Worm (Caenorhabditis elegans) whole organism, young adult: ENCODE measurements around the gene C04G6.4.

Source experiments
- B0035.1 ChIP-seq: sonication (generic microtip); optimal IDR thresholded peaks from 2 replicates; lab custom pipeline; 2016; ENCODE audit warnings: missing genetic modification characterization, mild to moderate bottlenecking, missing compliant biosample characterization, missing genotype, missing genetic modification reagents
- B0261.1 ChIP-seq: sonication (generic microtip); optimal IDR thresholded peaks from 2 replicates; lab custom pipeline; 2016; ENCODE audit warnings: mild to moderate bottlenecking, missing genetic modification characterization, moderate library complexity, missing compliant biosample characterization
- C06A6.2 ChIP-seq: fragments of 200-800 bp; sonication (Bioruptor generic); conservative IDR thresholded peaks from 2 replicates; pipeline ENCODE4 v1.3.6; 2022; ENCODE audit warnings: missing genetic modification characterization, missing compliant biosample characterization
- F23B12.7 ChIP-seq: sonication (generic microtip); optimal IDR thresholded peaks from 2 replicates; lab custom pipeline; 2017; ENCODE audit warnings: missing genetic modification characterization, mild to moderate bottlenecking, missing compliant biosample characterization, antibody characterized with exemption, moderate library complexity; ENCODE audit not compliant: insufficient read depth
- F33H1.4 ChIP-seq: fragments of 200-800 bp; sonication (Bioruptor generic); IDR thresholded peaks from 2 replicates; pipeline ENCODE4 v1.3.6; 2022; ENCODE audit warnings: missing genetic modification reagents, missing genetic modification characterization, missing compliant biosample characterization
- F55B11.4 ChIP-seq: sonication (generic microtip); optimal IDR thresholded peaks from 2 replicates; lab custom pipeline; 2016; ENCODE audit warnings: missing compliant biosample characterization, missing genetic modification characterization, borderline replicate concordance; ENCODE audit not compliant: insufficient read depth
- F57C9.4 ChIP-seq: sonication (generic microtip); optimal IDR thresholded peaks from 2 replicates; lab custom pipeline; 2017; ENCODE audit warnings: mild to moderate bottlenecking, missing genetic modification characterization, missing compliant biosample characterization
- K12H6.12 ChIP-seq: fragments of 200-800 bp; sonication (Bioruptor generic); optimal IDR thresholded peaks from 2 replicates; lab custom pipeline; 2018; ENCODE audit warnings: mild to moderate bottlenecking, missing genetic modification characterization, missing compliant biosample characterization
- T07F8.4 ChIP-seq: sonication (generic microtip); optimal IDR thresholded peaks from 2 replicates; lab custom pipeline; 2016; ENCODE audit warnings: mild to moderate bottlenecking, missing genetic modification characterization, moderate library complexity, missing compliant biosample characterization
- Y53F4B.3 ChIP-seq: fragments of 200-800 bp; sonication (Bioruptor generic); IDR thresholded peaks from 2 replicates; pipeline ENCODE4 v1.3.6; 2022; ENCODE audit warnings: missing genetic modification reagents, missing genetic modification characterization, missing compliant biosample characterization
- Y53G8AR.9 ChIP-seq: fragments of 200-800 bp; sonication (Bioruptor generic); conservative IDR thresholded peaks from 2 replicates; pipeline ENCODE4 v1.3.6; 2022; ENCODE audit warnings: missing genetic modification reagents, missing genetic modification characterization, missing compliant biosample characterization
- Y56A3A.18 ChIP-seq: fragments of 200-800 bp; sonication (Bioruptor generic); IDR thresholded peaks from 2 replicates; pipeline ENCODE4 v1.3.6; 2022; ENCODE audit warnings: missing genetic modification reagents, missing genetic modification characterization, missing compliant biosample characterization
- Y79H2A.3 ChIP-seq: fragments of 200-800 bp; sonication (Bioruptor generic); conservative IDR thresholded peaks from 2 replicates; pipeline ENCODE4 v1.3.6; 2022; ENCODE audit warnings: missing genetic modification reagents, missing genetic modification characterization, missing compliant biosample characterization
- akir-1 ChIP-seq: fragments of 200-800 bp; sonication (Bioruptor generic); optimal IDR thresholded peaks from 2 replicates; lab custom pipeline; 2018; ENCODE audit warnings: mild to moderate bottlenecking, missing genetic modification characterization, moderate library complexity, missing compliant biosample characterization
- ama-1 ChIP-seq, 3 experiments: fragments of 150-350 bp in 1 of 3; sonication (generic microtip) in 2 of 3; optimal IDR thresholded peaks; 2 replicates each; lab custom pipeline; 2014 to 2018; ENCODE audit warnings: missing biosample characterization in 2 of 3, missing genetic modification characterization in 2 of 3, missing genetic modification reagents in 2 of 3
- aptf-2 ChIP-seq: fragments of 200-800 bp; sonication (Bioruptor generic); conservative IDR thresholded peaks from 2 replicates; pipeline ENCODE4 v1.3.6; 2022; ENCODE audit warnings: missing genetic modification reagents, missing genetic modification characterization, missing compliant biosample characterization
- athp-1 ChIP-seq: sonication (generic microtip); optimal IDR thresholded peaks from 2 replicates; lab custom pipeline; 2017; ENCODE audit warnings: mild to moderate bottlenecking, missing genetic modification characterization, missing compliant biosample characterization
- attf-5 ChIP-seq: fragments of 200-800 bp; sonication (Bioruptor generic); optimal IDR thresholded peaks from 2 replicates; lab custom pipeline; 2018; ENCODE audit warnings: mild to moderate bottlenecking, missing genetic modification characterization, missing compliant biosample characterization
- cebp-1 ChIP-seq, 2 experiments: fragments of 200-800 bp in 1 of 2; sonication (Bioruptor generic) in 1 of 2; sonication (generic microtip) in 1 of 2; IDR thresholded peaks in 1 of 2; optimal IDR thresholded peaks in 1 of 2; 2 replicates each; pipeline versions ENCODE4 v1.3.6 to Lab custom; 2017 to 2022; ENCODE audit warnings: missing compliant biosample characterization in 2 of 2, missing genetic modification characterization in 2 of 2, mild to moderate bottlenecking in 1 of 2, missing genetic modification reagents in 1 of 2, moderate library complexity in 1 of 2
- ceh-100 ChIP-seq: fragments of 200-800 bp; sonication (Bioruptor generic); IDR thresholded peaks from 2 replicates; pipeline ENCODE4 v1.3.6; 2022; ENCODE audit warnings: missing genetic modification reagents, missing genetic modification characterization, missing compliant biosample characterization
- ceh-40 ChIP-seq: fragments of 200-800 bp; sonication (Bioruptor generic); IDR thresholded peaks from 2 replicates; pipeline ENCODE4 v1.3.6; 2022; ENCODE audit warnings: missing genetic modification characterization, missing compliant biosample characterization
- ceh-79 ChIP-seq: sonication (generic microtip); optimal IDR thresholded peaks from 2 replicates; lab custom pipeline; 2017; ENCODE audit warnings: mild to moderate bottlenecking, missing genetic modification characterization, missing compliant biosample characterization
- chd-7 ChIP-seq: sonication (generic microtip); optimal IDR thresholded peaks from 2 replicates; lab custom pipeline; 2016; ENCODE audit warnings: mild to moderate bottlenecking, missing genetic modification characterization, moderate library complexity, missing compliant biosample characterization
- egrh-3 ChIP-seq: fragments of 200-800 bp; sonication (Bioruptor generic); IDR thresholded peaks from 2 replicates; pipeline ENCODE4 v1.3.6; 2022; ENCODE audit warnings: missing genetic modification reagents, missing genetic modification characterization, missing compliant biosample characterization
- fkh-3 ChIP-seq: sonication (generic microtip); optimal IDR thresholded peaks from 2 replicates; lab custom pipeline; 2016; ENCODE audit warnings: mild to moderate bottlenecking, missing genetic modification characterization, missing compliant biosample characterization
- hlh-26 ChIP-seq: fragments of 200-800 bp; sonication (Bioruptor generic); conservative IDR thresholded peaks from 2 replicates; pipeline ENCODE4 v1.3.6; 2022; ENCODE audit warnings: missing genetic modification reagents, missing genetic modification characterization, missing compliant biosample characterization
- hmg-1.2 ChIP-seq: fragments of 200-800 bp; sonication (Bioruptor generic); IDR thresholded peaks from 2 replicates; pipeline ENCODE4 v1.3.6; 2022; ENCODE audit warnings: missing genetic modification reagents, missing genetic modification characterization, missing compliant biosample characterization
- let-607 ChIP-seq, 2 experiments: fragments of 200-800 bp in 1 of 2; sonication (Bioruptor generic) in 1 of 2; sonication (generic microtip) in 1 of 2; optimal IDR thresholded peaks; 2 replicates each; lab custom pipeline; 2016 to 2018; ENCODE audit warnings: mild to moderate bottlenecking in 2 of 2, missing compliant biosample characterization in 2 of 2, missing genetic modification characterization in 2 of 2, moderate library complexity in 2 of 2, missing genotype in 1 of 2
- lin-26 ChIP-seq: fragments of 200-800 bp; sonication (Bioruptor generic); IDR thresholded peaks from 2 replicates; pipeline ENCODE4 v1.3.6; 2022; ENCODE audit warnings: missing genetic modification reagents, missing genetic modification characterization, missing compliant biosample characterization
- lin-35 ChIP-seq, 3 experiments: fragments of 150-350 bp in 2 of 3; sonication (generic microtip) in 1 of 3; optimal IDR thresholded peaks; 2 replicates each; lab custom pipeline; 2014 to 2018; ENCODE audit warnings: missing biosample characterization in 3 of 3, missing genetic modification characterization in 3 of 3, missing genetic modification reagents in 3 of 3
- madf-6 ChIP-seq: fragments of 200-800 bp; sonication (Bioruptor generic); IDR thresholded peaks from 2 replicates; pipeline ENCODE4 v1.3.6; 2022; ENCODE audit warnings: missing genetic modification reagents, missing genetic modification characterization, missing compliant biosample characterization
- mxl-1 ChIP-seq: sonication (generic microtip); optimal IDR thresholded peaks from 2 replicates; lab custom pipeline; 2016; ENCODE audit warnings: missing genetic modification characterization, missing compliant biosample characterization
- nfya-1 ChIP-seq: sonication (generic microtip); optimal IDR thresholded peaks from 2 replicates; lab custom pipeline; 2017; ENCODE audit warnings: antibody characterized with exemption, missing compliant biosample characterization, missing genetic modification characterization, borderline replicate concordance; ENCODE audit not compliant: insufficient read depth
- nfyb-1 ChIP-seq: fragments of 200-800 bp; sonication (Bioruptor generic); IDR thresholded peaks from 2 replicates; pipeline ENCODE4 v1.3.6; 2022; ENCODE audit warnings: missing genetic modification reagents, missing genetic modification characterization, missing compliant biosample characterization
- nhr-80 ChIP-seq: sonication (generic microtip); optimal IDR thresholded peaks from 2 replicates; lab custom pipeline; 2016; ENCODE audit warnings: missing genetic modification characterization, missing compliant biosample characterization
- nhr-90 ChIP-seq: sonication (generic microtip); optimal IDR thresholded peaks from 2 replicates; lab custom pipeline; 2016; ENCODE audit warnings: missing genotype, mild to moderate bottlenecking, missing genetic modification characterization, missing compliant biosample characterization
- pha-4 ChIP-seq: fragments of 150-350 bp; sonication (generic microtip); optimal IDR thresholded peaks from 2 replicates; lab custom pipeline; 2014; ENCODE audit warnings: missing biosample characterization, missing genetic modification reagents, missing genetic modification characterization
- rpc-1 ChIP-seq, 2 experiments: fragments of 150-350 bp in 1 of 2; sonication (generic microtip) in 1 of 2; optimal IDR thresholded peaks; 2 replicates each; lab custom pipeline; 2014 to 2018; ENCODE audit warnings: missing biosample characterization in 1 of 2, missing genetic modification characterization in 1 of 2, missing genetic modification reagents in 1 of 2, missing genotype in 1 of 2
- snpc-1.1 ChIP-seq: sonication (generic microtip); optimal IDR thresholded peaks from 2 replicates; lab custom pipeline; 2017; ENCODE audit warnings: missing genetic modification characterization, mild to moderate bottlenecking, missing compliant biosample characterization, antibody characterized with exemption, moderate library complexity, missing genotype, missing genetic modification reagents; ENCODE audit not compliant: insufficient read depth
- snpc-3.4 ChIP-seq: sonication (generic microtip); optimal IDR thresholded peaks from 2 replicates; lab custom pipeline; 2017; ENCODE audit warnings: missing genetic modification characterization, mild to moderate bottlenecking, missing compliant biosample characterization, antibody characterized with exemption, moderate library complexity, missing genotype, missing genetic modification reagents
- tbp1 ChIP-seq: fragments of 200-800 bp; sonication (Bioruptor generic); optimal IDR thresholded peaks from 2 replicates; lab custom pipeline; 2018; ENCODE audit warnings: mild to moderate bottlenecking, missing genetic modification characterization, missing compliant biosample characterization
- tbx-9 ChIP-seq: sonication (generic microtip); optimal IDR thresholded peaks from 2 replicates; lab custom pipeline; 2016; ENCODE audit warnings: borderline replicate concordance, missing genetic modification characterization, inconsistent platforms, missing compliant biosample characterization
- unc-62 ChIP-seq: fragments of 150-350 bp; optimal IDR thresholded peaks from 2 replicates; lab custom pipeline; 2014; ENCODE audit warnings: missing biosample characterization, missing genetic modification reagents, missing genetic modification characterization
- zim-3 ChIP-seq: sonication (generic microtip); optimal IDR thresholded peaks from 2 replicates; lab custom pipeline; 2017; ENCODE audit warnings: mild to moderate bottlenecking, missing genetic modification characterization, moderate library complexity, missing compliant biosample characterization
- ztf-3 ChIP-seq: fragments of 200-800 bp; sonication (Bioruptor generic); optimal IDR thresholded peaks from 2 replicates; lab custom pipeline; 2018; ENCODE audit warnings: mild to moderate bottlenecking, missing genetic modification characterization, missing compliant biosample characterization

C04G6.4 gene

ce11 chrII:5032669-5033068, 50.6 kb downstream of the C04G6.4 start (continued):
- TF ChIP-seq Y53G8AR.9 (GFP tag; lab: Robert Waterston, UW) (no peak; the same call in 1 of the 2 replicates), Y56A3A.18 (0 out of 2 replicates have a peak, but pooled peaks have one; percentile 37), egrh-3 (GFP tag; lab: Robert Waterston, UW) (peak; percentile 39; the same call in 1 of the 2 replicates), tbp1 (GFP tag; lab: Kevin White, UChicago) (peak; percentile 98), nfyb-1 (GFP tag; lab: Robert Waterston, UW) (peak; percentile 87), snpc-3.4 (tag; lab: Kevin White, UChicago) (peak; percentile 62), attf-5 (GFP tag; lab: Kevin White, UChicago) (peak; percentile 67), athp-1 (peak; percentile 74), Y79H2A.3 (GFP tag; lab: Robert Waterston, UW) (peak; percentile 45; the same call in 1 of the 2 replicates), pha-4 (tag; lab: Kevin White, UChicago) (no peak), lin-35 (GFP tag; optimal IDR thresholded peaks at IDR 0.05; lab: Kevin White, UChicago) (peak in 1 of 3 experiments; percentile 48), zim-3 (tag; lab: Kevin White, UChicago) (peak; percentile 53), nfya-1 (tag; lab: Kevin White, UChicago) (no peak), madf-6 (GFP tag; lab: Robert Waterston, UW) (peak; percentile 77), chd-7 (tag; lab: Kevin White, UChicago) (peak; percentile 74), snpc-1.1 (tag; lab: Kevin White, UChicago) (no peak), fkh-3 (tag; lab: Kevin White, UChicago) (no peak), C06A6.2 (GFP tag; lab: Robert Waterston, UW) (peak; percentile 35; the same call in 1 of the 2 replicates), K12H6.12 (tag; lab: Kevin White, UChicago) (peak; percentile 36), F23B12.7 (tag; lab: Kevin White, UChicago) (peak; percentile 67), akir-1 (GFP tag; lab: Kevin White, UChicago) (peak; percentile 48), aptf-2 (GFP tag; lab: Robert Waterston, UW) (no peak), ceh-79 (tag; lab: Kevin White, UChicago) (peak; percentile 33), F33H1.4 (GFP tag; lab: Robert Waterston, UW) (peak; percentile 60), ztf-3 (GFP tag; lab: Kevin White, UChicago) (no peak), hmg-1.2 (GFP tag; lab: Robert Waterston, UW) (peak; percentile 66), lin-26 (GFP tag; lab: Robert Waterston, UW) (peak; percentile 89), T07F8.4 (tag; lab: Kevin White, UChicago) (peak; percentile 38), ama-1 (optimal IDR thresholded peaks at IDR 0.05; lab: Kevin White, UChicago) (no peak), ama-1 (GFP tag; optimal IDR thresholded peaks at IDR 0.05; lab: Kevin White, UChicago) (peak; percentile 59 to 60), unc-62 (no peak), nhr-80 (tag; lab: Kevin White, UChicago) (peak; percentile 24), F55B11.4 (no peak), ceh-100 (GFP tag; lab: Robert Waterston, UW) (peak; percentile 70), ceh-40 (0 out of 2 replicates have a peak, but pooled peaks have one; percentile 67), B0035.1 (tag; lab: Kevin White, UChicago) (peak; percentile 43), Y53F4B.3 (GFP tag; lab: Robert Waterston, UW) (no peak; the same call in 1 of the 2 replicates), rpc-1 (optimal IDR thresholded peaks at IDR 0.05; lab: Kevin White, UChicago) (peak; percentile 87), rpc-1 (tag; optimal IDR thresholded peaks at IDR 0.05; lab: Kevin White, UChicago) (peak; percentile 83), let-607 (tag; optimal IDR thresholded peaks at IDR 0.05; lab: Kevin White, UChicago) (peak in 1 of 2 experiments; percentile 1), cebp-1 (GFP tag; IDR thresholded peaks at IDR 0.05; lab: Robert Waterston, UW) (peak; percentile 57), cebp-1 (tag; optimal IDR thresholded peaks at IDR 0.05; lab: Kevin White, UChicago) (peak; percentile 69), B0261.1 (tag; lab: Kevin White, UChicago) (peak; percentile 93), hlh-26 (GFP tag; lab: Robert Waterston, UW) (no peak), F57C9.4 (tag; lab: Kevin White, UChicago) (no peak), tbx-9 (tag; lab: Kevin White, UChicago) (no peak), mxl-1 (peak; percentile 60), nhr-90 (tag; lab: Kevin White, UChicago) (peak; percentile 76)
